Worm (Caenorhabditis elegans) whole organism, L4 larva: ENCODE results near the gene leo-1.

Source experiments
- R02D3.7 ChIP-seq: fragments of 150-350 bp; sonication (generic microtip); optimal IDR thresholded peaks from 3 replicates; lab custom pipeline; 2014; ENCODE audit warnings: missing biosample characterization, missing genetic modification characterization
- aly-2 ChIP-seq: sonication (generic microtip); optimal IDR thresholded peaks from 2 replicates; lab custom pipeline; 2018; ENCODE audit warnings: missing biosample characterization, missing genetic modification characterization
- hif-1 ChIP-seq, 2 experiments: sonication (generic microtip); optimal IDR thresholded peaks; 2 replicates each; lab custom pipeline; 2016 to 2017; ENCODE audit warnings: missing compliant biosample characterization in 2 of 2, missing genetic modification characterization in 2 of 2, missing genetic modification reagents in 2 of 2, missing genotype in 2 of 2, mild to moderate bottlenecking in 1 of 2
- lin-13 ChIP-seq: fragments of 150-350 bp; optimal IDR thresholded peaks from 2 replicates; lab custom pipeline; 2014; ENCODE audit warnings: missing biosample characterization, missing genetic modification reagents, missing genetic modification characterization
- nhr-11 ChIP-seq: fragments of 150-350 bp; optimal IDR thresholded peaks from 2 replicates; lab custom pipeline; 2014; ENCODE audit warnings: missing biosample characterization, missing genetic modification characterization
- nhr-41 ChIP-seq: fragments of 200-800 bp; sonication (Bioruptor generic); IDR thresholded peaks from 2 replicates; pipeline ENCODE4 v1.3.6; 2022; ENCODE audit warnings: missing genetic modification reagents, missing genetic modification characterization, missing compliant biosample characterization
- nhr-48 ChIP-seq: sonication (generic microtip); optimal IDR thresholded peaks from 2 replicates; lab custom pipeline; 2016; ENCODE audit warnings: mild to moderate bottlenecking, missing genetic modification characterization, missing compliant biosample characterization
- nhr-76 ChIP-seq: fragments of 150-350 bp; optimal IDR thresholded peaks from 2 replicates; lab custom pipeline; 2014; ENCODE audit warnings: missing biosample characterization, missing genetic modification characterization
- nhr-77 ChIP-seq: fragments of 150-350 bp; optimal IDR thresholded peaks from 2 replicates; lab custom pipeline; 2014; ENCODE audit warnings: missing biosample characterization, missing genetic modification characterization
- snpc-4 ChIP-seq: fragments of 150-350 bp; optimal IDR thresholded peaks from 2 replicates; lab custom pipeline; 2014; ENCODE audit warnings: missing biosample characterization, missing genetic modification characterization
- unc-130 ChIP-seq: sonication (generic microtip); optimal IDR thresholded peaks from 2 replicates; lab custom pipeline; 2016; ENCODE audit warnings: missing genetic modification reagents, missing genetic modification characterization, missing compliant biosample characterization
- ztf-11 ChIP-seq: fragments of 150-350 bp; optimal IDR thresholded peaks from 2 replicates; lab custom pipeline; 2014; ENCODE audit warnings: missing biosample characterization, missing genetic modification characterization
- ztf-7 ChIP-seq: fragments of 150-350 bp; optimal IDR thresholded peaks from 2 replicates; lab custom pipeline; 2014; ENCODE audit warnings: missing biosample characterization, missing genetic modification characterization

ce11 chrIV:11352768-11353167, 23.6 kb upstream of the leo-1 start:
- TF ChIP-seq snpc-4 (tag; lab: Kevin White, UChicago) (no peak), ztf-11 (no peak), unc-130 (GFP tag; lab: Kevin White, UChicago) (no peak), nhr-48 (no peak), nhr-77 (tag; lab: Kevin White, UChicago) (no peak), lin-13 (GFP tag; lab: Kevin White, UChicago) (no peak), nhr-41 (GFP tag; lab: Robert Waterston, UW) (no peak), aly-2 (tag; lab: Kevin White, UChicago) (no peak), nhr-76 (no peak), nhr-11 (tag; lab: Kevin White, UChicago) (no peak), R02D3.7 (no peak), hif-1 (tag; optimal IDR thresholded peaks at IDR 0.05; lab: Kevin White, UChicago) (no peak), ztf-7 (no peak)
